In the genomic region with DNA sequence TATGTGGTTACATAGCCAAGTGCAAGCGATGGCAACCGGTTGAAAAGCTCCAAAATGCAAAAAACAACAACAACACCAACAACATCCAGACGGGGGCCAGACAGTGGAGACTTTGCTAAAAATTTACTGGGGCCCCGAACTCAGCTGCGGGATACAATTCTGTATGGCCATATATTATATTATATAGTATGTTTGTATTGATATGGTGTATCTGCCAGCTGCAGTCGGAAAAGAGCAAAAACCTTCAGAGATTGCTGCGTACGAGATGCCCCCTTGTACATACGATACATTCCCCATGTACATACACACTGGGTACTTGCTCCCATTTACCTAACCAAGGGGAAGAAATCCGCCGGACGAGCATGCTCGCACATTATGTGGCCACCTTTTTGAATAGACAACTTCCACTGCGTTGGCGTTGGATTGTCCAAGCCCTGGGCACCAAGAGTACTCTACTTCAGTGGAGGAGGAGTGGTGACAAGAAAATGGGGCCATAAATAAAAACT, we compare ENCODE assay signal across 4 fruit fly cellular contexts.
A peak's percentile ranks its signal among the peaks of the same experiment; 100 is the strongest.
TF ChIP-seq lines count a peak whose summit lies in the region.

No protein-coding gene starts in this region.

- no peak for TF ChIP-seq CTCF in whole organism, embryonic (GFP tag; optimal IDR thresholded peaks at IDR 0.05; lab: Kevin White, UChicago)

TF ChIP-seq in whole organism, embryonic, 481 proteins besides CTCF, POLR2A, EP300 and RAD21 (continues in another document):
- TF ChIP-seq Taf1 (GFP tag; IDR thresholded peaks at IDR 0.05; lab: Robert Waterston, UW): no peak
- TF ChIP-seq CG17912 (GFP tag; optimal IDR thresholded peaks at IDR 0.05; lab: Kevin White, UChicago): peak; percentile 12
- TF ChIP-seq E2f2 (GFP tag; IDR thresholded peaks at IDR 0.05; lab: Robert Waterston, UW): no peak
- peak; percentile 9 for TF ChIP-seq CG18011 (GFP tag; optimal IDR thresholded peaks at IDR 0.05; lab: Kevin White, UChicago)
- no peak for TF ChIP-seq abd-A (tag; optimal IDR thresholded peaks at IDR 0.05; lab: Kevin White, UChicago)
- no peak for TF ChIP-seq CG4617 (GFP tag; optimal IDR thresholded peaks at IDR 0.05; lab: Kevin White, UChicago; ENCODE audit: borderline replicate concordance)
- TF ChIP-seq CG12104 (GFP tag; optimal IDR thresholded peaks at IDR 0.05; lab: Kevin White, UChicago): no peak
- no peak for TF ChIP-seq corto (GFP tag; optimal IDR thresholded peaks at IDR 0.05; lab: Kevin White, UChicago)
- TF ChIP-seq dati (GFP tag; IDR thresholded peaks at IDR 0.05; lab: Robert Waterston, UW): no peak
- no peak for TF ChIP-seq disco-r (GFP tag; optimal IDR thresholded peaks at IDR 0.05; lab: Kevin White, UChicago)
- no peak for TF ChIP-seq Opbp (GFP tag; IDR thresholded peaks at IDR 0.05; lab: Robert Waterston, UW; ENCODE audit: partially characterized antibody)
- no peak for TF ChIP-seq Nf-YA (GFP tag; IDR thresholded peaks at IDR 0.05; lab: Robert Waterston, UW)
- TF ChIP-seq CG17568 (GFP tag; optimal IDR thresholded peaks at IDR 0.05; lab: Kevin White, UChicago): no peak
- TF ChIP-seq crp (GFP tag; optimal IDR thresholded peaks at IDR 0.05; lab: Kevin White, UChicago): no peak
- peak in 1 of 2 experiments; percentile 16 for TF ChIP-seq Pdp1 (GFP tag; optimal IDR thresholded peaks at IDR 0.05; lab: Kevin White, UChicago)
- TF ChIP-seq D19A (tag; optimal IDR thresholded peaks at IDR 0.05; lab: Kevin White, UChicago): no peak
- no peak for TF ChIP-seq Neu2 (GFP tag; optimal IDR thresholded peaks at IDR 0.05; lab: Kevin White, UChicago; ENCODE audit: borderline replicate concordance)
- TF ChIP-seq CG34224 (GFP tag; IDR thresholded peaks at IDR 0.05; lab: Robert Waterston, UW; ENCODE audit: partially characterized antibody): no peak
- TF ChIP-seq ac (GFP tag; optimal IDR thresholded peaks at IDR 0.05; lab: Kevin White, UChicago): no peak
- no peak for TF ChIP-seq Dip3 (GFP tag; optimal IDR thresholded peaks at IDR 0.05; lab: Kevin White, UChicago)
- TF ChIP-seq CG3281 (GFP tag; optimal IDR thresholded peaks at IDR 0.05; lab: Kevin White, UChicago): no peak

TF ChIP-seq in whole organism, prepupa, 60 proteins besides CTCF, POLR2A, EP300 and RAD21:
- no peak for TF ChIP-seq CG6854 (GFP tag; optimal IDR thresholded peaks at IDR 0.05; lab: Kevin White, UChicago)
- TF ChIP-seq CG6808 (GFP tag; optimal IDR thresholded peaks at IDR 0.05; lab: Kevin White, UChicago): peak; percentile 20
- TF ChIP-seq ss (GFP tag; optimal IDR thresholded peaks at IDR 0.05; lab: Kevin White, UChicago): peak; percentile 6 to 12
- TF ChIP-seq CG15336 (GFP tag; IDR thresholded peaks at IDR 0.05; lab: Robert Waterston, UW): peak; percentile 7; the same call in 1 of the 2 replicates
- peak; percentile 73 for TF ChIP-seq svp (GFP tag; lab: Kevin White, UChicago)
- TF ChIP-seq CG11762 (GFP tag; optimal IDR thresholded peaks at IDR 0.05; lab: Kevin White, UChicago; ENCODE audit: insufficient read depth): no peak
- peak; percentile 49 for TF ChIP-seq Eip78C (GFP tag; lab: Kevin White, UChicago)

TF ChIP-seq in whole organism, pupa, 21 proteins besides CTCF, POLR2A, EP300 and RAD21:
- TF ChIP-seq CG8301 (tag; optimal IDR thresholded peaks at IDR 0.05; lab: Kevin White, UChicago): no peak
- TF ChIP-seq CG14655 (GFP tag; optimal IDR thresholded peaks at IDR 0.05; lab: Kevin White, UChicago): no peak
- TF ChIP-seq EcR (GFP tag; optimal IDR thresholded peaks at IDR 0.05; lab: Kevin White, UChicago): peak; percentile 88
- TF ChIP-seq Snoo (tag; optimal IDR thresholded peaks at IDR 0.05; lab: Kevin White, UChicago): peak; percentile 76
- TF ChIP-seq Ets98B (GFP tag; IDR thresholded peaks at IDR 0.05; lab: Robert Waterston, UW): no peak

TF ChIP-seq in whole organism, wandering third instar larva, 38 proteins besides CTCF, POLR2A, EP300 and RAD21:
- no peak for TF ChIP-seq psq (GFP tag; optimal IDR thresholded peaks at IDR 0.05; lab: Kevin White, UChicago)
- TF ChIP-seq Rel (GFP tag; optimal IDR thresholded peaks at IDR 0.05; lab: Kevin White, UChicago): no peak
- TF ChIP-seq Rel (tag; optimal IDR thresholded peaks at IDR 0.05; lab: Kevin White, UChicago): peak; percentile 70
- no peak for TF ChIP-seq fru (GFP tag; optimal IDR thresholded peaks at IDR 0.05; lab: Kevin White, UChicago)
- no peak for TF ChIP-seq CrebA (GFP tag; optimal IDR thresholded peaks at IDR 0.05; lab: Kevin White, UChicago; ENCODE audit: borderline replicate concordance)
- no peak for TF ChIP-seq N (GFP tag; optimal IDR thresholded peaks at IDR 0.05; lab: Kevin White, UChicago)
- no peak for TF ChIP-seq pan (optimal IDR thresholded peaks at IDR 0.05; lab: Kevin White, UChicago)
- no peak for TF ChIP-seq OdsH (GFP tag; optimal IDR thresholded peaks at IDR 0.05; lab: Kevin White, UChicago)
- no peak for TF ChIP-seq dmrt93B (GFP tag; optimal IDR thresholded peaks at IDR 0.05; lab: Kevin White, UChicago)
- no peak for TF ChIP-seq Hr78 (GFP tag; optimal IDR thresholded peaks at IDR 0.05; lab: Kevin White, UChicago)
- no peak for TF ChIP-seq usp (GFP tag; optimal IDR thresholded peaks at IDR 0.05; lab: Kevin White, UChicago)
- TF ChIP-seq CG32264 (GFP tag; optimal IDR thresholded peaks at IDR 0.05; lab: Kevin White, UChicago): no peak
- peak; percentile 36 for TF ChIP-seq Sp1 (GFP tag; optimal IDR thresholded peaks at IDR 0.05; lab: Kevin White, UChicago)
- TF ChIP-seq Dif (GFP tag; optimal IDR thresholded peaks at IDR 0.05; lab: Kevin White, UChicago; ENCODE audit: partially characterized antibody): no peak
- no peak for TF ChIP-seq dsf (GFP tag; optimal IDR thresholded peaks at IDR 0.05; lab: Kevin White, UChicago; ENCODE audit: borderline replicate concordance)
- no peak for TF ChIP-seq Abd-B (GFP tag; optimal IDR thresholded peaks at IDR 0.05; lab: Kevin White, UChicago)
- TF ChIP-seq woc (GFP tag; optimal IDR thresholded peaks at IDR 0.05; lab: Kevin White, UChicago): peak; percentile 6
- TF ChIP-seq Myc (optimal IDR thresholded peaks at IDR 0.05; lab: Kevin White, UChicago): no peak
- TF ChIP-seq ey (GFP tag; optimal IDR thresholded peaks at IDR 0.05; lab: Kevin White, UChicago): no peak
- TF ChIP-seq HLH106 (tag; optimal IDR thresholded peaks at IDR 0.05; lab: Kevin White, UChicago): peak; percentile 7
- TF ChIP-seq jim (GFP tag; optimal IDR thresholded peaks at IDR 0.05; lab: Kevin White, UChicago): no peak
- TF ChIP-seq Vsx2 (GFP tag; optimal IDR thresholded peaks at IDR 0.05; lab: Kevin White, UChicago; ENCODE audit: partially characterized antibody): no peak
- no peak for TF ChIP-seq brk (GFP tag; optimal IDR thresholded peaks at IDR 0.05; lab: Kevin White, UChicago)
- TF ChIP-seq rgr (GFP tag; optimal IDR thresholded peaks at IDR 0.05; lab: Kevin White, UChicago): no peak
- no peak for TF ChIP-seq lola (GFP tag; optimal IDR thresholded peaks at IDR 0.05; lab: Kevin White, UChicago)
- no peak for TF ChIP-seq sage (GFP tag; optimal IDR thresholded peaks at IDR 0.05; lab: Kevin White, UChicago)
- no peak for TF ChIP-seq foxo (GFP tag; optimal IDR thresholded peaks at IDR 0.05; lab: Kevin White, UChicago)
- no peak for TF ChIP-seq GATAd (GFP tag; optimal IDR thresholded peaks at IDR 0.05; lab: Kevin White, UChicago)
- TF ChIP-seq Dfd (GFP tag; optimal IDR thresholded peaks at IDR 0.05; lab: Kevin White, UChicago): no peak
- TF ChIP-seq Hnf4 (GFP tag; optimal IDR thresholded peaks at IDR 0.05; lab: Kevin White, UChicago): no peak
- no peak for TF ChIP-seq Mio (GFP tag; optimal IDR thresholded peaks at IDR 0.05; lab: Kevin White, UChicago)
- TF ChIP-seq Hr83 (GFP tag; optimal IDR thresholded peaks at IDR 0.05; lab: Kevin White, UChicago; ENCODE audit: poor library complexity, severe bottlenecking): no peak
- peak in 1 of 2 experiments; percentile 22 for TF ChIP-seq dl (GFP tag; optimal IDR thresholded peaks at IDR 0.05; lab: Kevin White, UChicago; ENCODE audit: insufficient read depth in 1 of 2, partially characterized antibody in 2 of 2)
- TF ChIP-seq CG9705 (GFP tag; optimal IDR thresholded peaks at IDR 0.05; lab: Kevin White, UChicago): peak; percentile 39
- no peak for TF ChIP-seq br (GFP tag; optimal IDR thresholded peaks at IDR 0.05; lab: Kevin White, UChicago)
- no peak for TF ChIP-seq tai (GFP tag; optimal IDR thresholded peaks at IDR 0.05; lab: Kevin White, UChicago)
- no peak for TF ChIP-seq h (GFP tag; optimal IDR thresholded peaks at IDR 0.05; lab: Kevin White, UChicago)
- TF ChIP-seq sv (GFP tag; optimal IDR thresholded peaks at IDR 0.05; lab: Kevin White, UChicago): no peak
- no peak for TF ChIP-seq Jra (GFP tag; optimal IDR thresholded peaks at IDR 0.05; lab: Kevin White, UChicago)
